Worm (Caenorhabditis elegans) whole organism, L1 larva: ENCODE results near the gene dpy-11.
A peak's percentile ranks its signal among the peaks of the same experiment; 100 is the strongest.

Experiments
- C04F5.9 ChIP-seq: sonication (generic microtip); optimal IDR thresholded peaks from 2 replicates; lab custom pipeline; 2016; ENCODE audit warnings: missing genetic modification characterization, missing compliant biosample characterization
- aly-2 ChIP-seq: fragments of 150-350 bp; optimal IDR thresholded peaks from 2 replicates; lab custom pipeline; 2014; ENCODE audit warnings: missing biosample characterization, missing genetic modification characterization
- blmp-1 ChIP-seq: fragments of 150-350 bp; optimal IDR thresholded peaks from 2 replicates; lab custom pipeline; 2014; ENCODE audit warnings: missing biosample characterization, missing genetic modification characterization
- ceh-8 ChIP-seq: fragments of 200-800 bp; sonication (Bioruptor generic); optimal IDR thresholded peaks from 2 replicates; lab custom pipeline; 2018; ENCODE audit warnings: mild to moderate bottlenecking, missing genetic modification characterization, moderate library complexity, missing compliant biosample characterization
- ceh-82 ChIP-seq, 3 experiments: fragments of 150-350 bp in 1 of 3; sonication (generic microtip) in 2 of 3; optimal IDR thresholded peaks; 2 replicates each; lab custom pipeline; 2014 to 2017; ENCODE audit warnings: missing biosample characterization in 3 of 3, missing genetic modification characterization in 3 of 3
- ceh-88 ChIP-seq: fragments of 200-800 bp; sonication (Bioruptor generic); IDR thresholded peaks from 2 replicates; pipeline ENCODE4 v1.3.6; 2022; ENCODE audit warnings: missing genetic modification characterization, missing compliant biosample characterization
- dsc-1 ChIP-seq: sonication (generic microtip); optimal IDR thresholded peaks from 2 replicates; lab custom pipeline; 2016; ENCODE audit warnings: mild to moderate bottlenecking, missing genetic modification characterization, missing compliant biosample characterization
- egl-13 ChIP-seq: sonication (generic microtip); optimal IDR thresholded peaks from 2 replicates; lab custom pipeline; 2016; ENCODE audit warnings: missing genotype, missing genetic modification reagents, missing genetic modification characterization, missing compliant biosample characterization
- elt-2 ChIP-seq: sonication (generic microtip); optimal IDR thresholded peaks from 2 replicates; lab custom pipeline; 2016; ENCODE audit warnings: missing genetic modification characterization, mild to moderate bottlenecking, inconsistent platforms, missing compliant biosample characterization, missing genetic modification reagents
- fkh-10 ChIP-seq: sonication (generic microtip); optimal IDR thresholded peaks from 2 replicates; lab custom pipeline; 2017; ENCODE audit warnings: missing biosample characterization, missing genetic modification reagents, missing genetic modification characterization
- fkh-8 ChIP-seq: sonication (generic microtip); optimal IDR thresholded peaks from 2 replicates; lab custom pipeline; 2016; ENCODE audit warnings: mild to moderate bottlenecking, missing genetic modification characterization, missing compliant biosample characterization
- jun-1 ChIP-seq: fragments of 150-350 bp; optimal IDR thresholded peaks from 2 replicates; lab custom pipeline; 2014; ENCODE audit warnings: missing biosample characterization, missing genetic modification reagents, missing genetic modification characterization
- lin-13 ChIP-seq: fragments of 150-350 bp; optimal IDR thresholded peaks from 2 replicates; lab custom pipeline; 2014; ENCODE audit warnings: missing biosample characterization, missing genetic modification reagents, missing genetic modification characterization
- lin-14 ChIP-seq: fragments of 200-800 bp; sonication (Bioruptor generic); optimal IDR thresholded peaks from 2 replicates; lab custom pipeline; 2018; ENCODE audit warnings: mild to moderate bottlenecking, missing genetic modification characterization, moderate library complexity, missing compliant biosample characterization
- lin-15B ChIP-seq: fragments of 150-350 bp; sonication (generic microtip); optimal IDR thresholded peaks from 3 replicates; lab custom pipeline; 2014; ENCODE audit warnings: missing biosample characterization, missing genetic modification characterization
- lin-35 ChIP-seq, 2 experiments: fragments of 150-350 bp; optimal IDR thresholded peaks; 2 replicates each; lab custom pipeline; 2014; ENCODE audit warnings: missing biosample characterization in 2 of 2, missing genetic modification characterization in 2 of 2, missing genetic modification reagents in 2 of 2
- mdl-1 ChIP-seq, 2 experiments: fragments of 150-350 bp; optimal IDR thresholded peaks; 2 replicates each; lab custom pipeline; 2014 to 2017; ENCODE audit warnings: missing biosample characterization in 2 of 2, missing genetic modification characterization in 2 of 2, inconsistent platforms in 1 of 2
- mef-2 ChIP-seq: fragments of 150-350 bp; optimal IDR thresholded peaks from 2 replicates; lab custom pipeline; 2014; ENCODE audit warnings: missing biosample characterization, missing genetic modification characterization
- nhr-11 ChIP-seq: fragments of 150-350 bp; optimal IDR thresholded peaks from 2 replicates; lab custom pipeline; 2014; ENCODE audit warnings: missing biosample characterization, missing genetic modification characterization
- nhr-20 ChIP-seq: sonication (generic microtip); optimal IDR thresholded peaks from 2 replicates; lab custom pipeline; 2016; ENCODE audit warnings: mild to moderate bottlenecking, missing genetic modification characterization, missing compliant biosample characterization
- nhr-237 ChIP-seq: fragments of 150-350 bp; optimal IDR thresholded peaks from 2 replicates; lab custom pipeline; 2014; ENCODE audit warnings: missing biosample characterization, missing genetic modification characterization
- nhr-71 ChIP-seq: sonication (generic microtip); optimal IDR thresholded peaks from 2 replicates; lab custom pipeline; 2016; ENCODE audit warnings: mild to moderate bottlenecking, missing genetic modification characterization, moderate library complexity, missing compliant biosample characterization
- nhr-76 ChIP-seq: sonication (generic microtip); optimal IDR thresholded peaks from 2 replicates; lab custom pipeline; 2017; ENCODE audit warnings: missing biosample characterization, missing genetic modification characterization
- nhr-77 ChIP-seq: fragments of 150-350 bp; optimal IDR thresholded peaks from 2 replicates; lab custom pipeline; 2014; ENCODE audit warnings: missing biosample characterization, missing genetic modification characterization
- nhr-84 ChIP-seq: sonication (generic microtip); optimal IDR thresholded peaks from 2 replicates; lab custom pipeline; 2017; ENCODE audit warnings: missing biosample characterization, missing genetic modification characterization
- nhr-85 ChIP-seq: sonication (generic microtip); peaks from one replicate; lab custom pipeline; 2016; ENCODE audit warnings: missing genetic modification characterization, inconsistent platforms, missing compliant biosample characterization
- pag-3 ChIP-seq: sonication (generic microtip); optimal IDR thresholded peaks from 2 replicates; lab custom pipeline; 2017; ENCODE audit warnings: missing genetic modification characterization, mild to moderate bottlenecking, missing compliant biosample characterization, antibody characterized with exemption, borderline replicate concordance; ENCODE audit not compliant: insufficient read depth
- pqm-1 ChIP-seq: sonication (generic microtip); optimal IDR thresholded peaks from 3 replicates; lab custom pipeline; 2017; ENCODE audit warnings: missing biosample characterization, missing genetic modification characterization
- skn-1 ChIP-seq: fragments of 150-350 bp; optimal IDR thresholded peaks from 2 replicates; lab custom pipeline; 2014; ENCODE audit warnings: missing biosample characterization, missing genetic modification characterization
- sptf-1 ChIP-seq: fragments of 150-350 bp; optimal IDR thresholded peaks from 2 replicates; lab custom pipeline; 2014; ENCODE audit warnings: missing biosample characterization, missing genetic modification characterization
- vab-15 ChIP-seq: sonication (generic microtip); optimal IDR thresholded peaks from 2 replicates; lab custom pipeline; 2017; ENCODE audit warnings: missing genotype, mild to moderate bottlenecking, missing genetic modification characterization, missing compliant biosample characterization
- ztf-4 ChIP-seq: fragments of 150-350 bp; optimal IDR thresholded peaks from 2 replicates; lab custom pipeline; 2014; ENCODE audit warnings: missing biosample characterization, missing genetic modification characterization

The dpy-11 gene

DNA sequence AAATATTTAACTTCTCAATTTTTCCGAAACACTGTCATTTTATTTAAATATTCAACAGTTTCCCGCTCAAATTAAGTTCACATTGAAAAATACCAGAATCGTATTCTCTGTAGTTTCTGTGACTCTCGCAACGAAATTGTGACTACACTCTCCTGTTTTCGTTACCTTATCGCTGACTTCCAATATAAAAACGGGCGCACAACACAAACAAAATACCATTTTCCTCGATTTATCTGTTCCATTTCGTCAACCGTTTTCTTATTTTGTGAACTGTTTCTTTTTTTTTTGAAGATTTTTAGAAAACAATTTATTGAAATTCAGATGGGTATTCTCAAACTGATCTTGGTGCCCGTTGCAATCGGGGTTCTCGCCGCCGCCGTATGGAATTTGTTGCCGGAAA lies 16.1 kb downstream of the dpy-11 start, which contains the start of gene W01A11.1:
Gene W01A11.1 (plus strand): TSS at position 322 of the 400 bp plus-strand sequence.
- TF ChIP-seq nhr-85 (tag; lab: Kevin White, UChicago): no peak
- TF ChIP-seq mdl-1 (tag; optimal IDR thresholded peaks at IDR 0.05; lab: Kevin White, UChicago): no peak
- TF ChIP-seq lin-15B (tag; lab: Kevin White, UChicago): no peak
- TF ChIP-seq fkh-8 (tag; lab: Kevin White, UChicago): no peak
- no peak for TF ChIP-seq ceh-82 (tag; optimal IDR thresholded peaks at IDR 0.05; lab: Kevin White, UChicago)
- TF ChIP-seq egl-13 (tag; lab: Kevin White, UChicago): no peak

DNA sequence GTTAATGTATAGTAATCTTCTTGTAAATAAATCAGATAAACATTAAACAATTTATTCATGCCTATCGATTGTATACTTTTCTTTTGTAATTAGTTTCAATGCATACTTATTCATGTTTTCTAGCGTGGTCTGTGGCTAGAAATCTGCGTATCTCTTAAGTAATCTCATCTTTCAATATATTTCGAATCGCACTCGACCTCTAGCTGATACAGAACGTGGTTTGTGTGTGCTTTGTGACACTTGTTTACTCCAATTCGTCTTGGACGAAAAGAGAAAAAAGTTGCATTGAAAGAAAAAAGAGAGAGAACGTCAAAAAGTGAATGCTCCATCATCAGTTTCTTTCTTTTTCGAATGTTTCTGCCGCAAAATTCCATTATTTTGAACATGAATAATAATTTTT lies 16.6 kb downstream of the dpy-11 start:
- peak; percentile 11 for TF ChIP-seq lin-14 (GFP tag; lab: Kevin White, UChicago)
- TF ChIP-seq fkh-10: no peak

DNA sequence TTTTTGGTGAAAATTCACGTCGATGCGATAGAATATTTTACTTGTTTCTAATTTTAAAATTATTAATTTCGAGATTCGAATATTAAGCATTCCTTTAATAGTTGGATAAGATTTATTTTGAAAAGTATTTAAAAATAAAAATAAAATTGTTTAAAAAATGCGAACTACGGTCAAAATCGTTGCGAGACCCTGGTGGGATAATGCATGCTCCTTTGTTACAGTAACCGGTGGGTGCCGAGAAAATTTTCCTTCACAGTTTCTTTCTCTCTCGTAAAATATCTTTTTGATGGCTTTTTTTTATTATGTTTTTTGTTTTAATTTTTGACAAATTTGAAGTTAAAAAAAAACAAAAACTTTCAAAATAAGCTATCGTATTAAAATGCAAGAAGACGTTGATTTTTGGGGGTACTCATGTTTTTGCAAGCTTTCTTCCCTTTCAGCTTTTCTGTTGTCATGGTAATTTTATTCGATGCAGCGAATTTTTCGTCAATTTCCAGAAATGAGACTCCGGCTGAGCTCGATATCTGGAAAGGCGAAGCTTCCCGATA lies 18.4 kb downstream of the dpy-11 start, which contains the start of gene dgtr-1:
Gene dgtr-1 (plus strand): TSS at position 498 of the 548 bp plus-strand sequence.
- TF ChIP-seq sptf-1 (tag; lab: Kevin White, UChicago) (no peak), nhr-76 (tag; lab: Kevin White, UChicago) (no peak), blmp-1 (tag; lab: Kevin White, UChicago) (no peak), C04F5.9 (tag; lab: Kevin White, UChicago) (no peak), nhr-237 (no peak), dsc-1 (tag; lab: Kevin White, UChicago) (no peak), nhr-11 (tag; lab: Kevin White, UChicago) (no peak), pqm-1 (tag; lab: Kevin White, UChicago) (no peak), pag-3 (tag; lab: Kevin White, UChicago) (no peak), ceh-8 (no peak), lin-13 (no peak), mdl-1 (tag; optimal IDR thresholded peaks at IDR 0.05; lab: Kevin White, UChicago) (no peak), nhr-77 (tag; lab: Kevin White, UChicago) (no peak), nhr-84 (no peak), aly-2 (tag; lab: Kevin White, UChicago) (no peak)
- TF ChIP-seq, all 84 proteins: peak for 0

DNA sequence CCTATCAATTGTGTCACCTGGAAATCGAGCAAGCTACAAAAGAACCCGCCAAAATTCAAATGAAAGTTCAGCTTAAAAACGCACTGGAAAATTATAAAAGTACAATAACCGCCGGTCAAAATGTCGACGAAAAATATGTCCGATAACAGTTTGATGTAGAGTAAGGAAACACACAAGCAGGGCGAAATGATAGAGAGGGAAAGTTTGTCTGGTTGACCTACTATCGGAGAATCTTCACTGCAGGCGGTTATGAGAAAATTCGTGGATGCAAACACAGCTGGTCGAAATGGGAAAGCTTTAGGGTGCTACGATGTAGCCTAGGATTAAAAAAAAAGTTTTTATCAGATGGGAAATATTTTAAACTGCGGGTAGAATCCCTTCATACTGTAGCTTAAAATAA lies 19.7 kb downstream of the dpy-11 start:
- TF ChIP-seq blmp-1 (tag; lab: Kevin White, UChicago): peak; percentile 94
- no peak for TF ChIP-seq vab-15 (tag; lab: Kevin White, UChicago)
- TF ChIP-seq, all 84 proteins: peak for 1

DNA sequence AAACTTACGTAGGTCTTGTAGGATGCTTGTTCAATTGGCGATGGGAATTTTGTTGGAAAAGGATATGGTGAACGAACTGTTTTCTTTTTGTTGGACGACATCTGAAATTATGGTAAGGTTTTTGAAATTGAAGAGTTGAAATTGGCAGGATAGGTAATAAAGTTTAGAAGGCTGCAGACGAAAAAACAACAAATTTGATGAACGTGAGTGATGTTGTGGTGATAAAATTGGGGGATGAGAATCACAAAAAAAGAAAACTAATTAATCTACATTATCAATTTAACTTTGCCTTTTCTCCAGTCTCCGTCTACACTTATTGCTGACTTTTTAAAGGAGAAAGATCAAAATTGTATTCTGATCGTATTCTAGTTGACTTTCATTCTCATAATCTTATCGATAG lies 21.2 kb downstream of the dpy-11 start, which contains the start of gene cpt-6:
Gene cpt-6 (minus strand): TSS at position 101 of the 400 bp plus-strand sequence.
- no peak for TF ChIP-seq blmp-1 (tag; lab: Kevin White, UChicago)
- TF ChIP-seq nhr-85 (tag; lab: Kevin White, UChicago): peak; percentile 65
- TF ChIP-seq, all 84 proteins: peak for 1

DNA sequence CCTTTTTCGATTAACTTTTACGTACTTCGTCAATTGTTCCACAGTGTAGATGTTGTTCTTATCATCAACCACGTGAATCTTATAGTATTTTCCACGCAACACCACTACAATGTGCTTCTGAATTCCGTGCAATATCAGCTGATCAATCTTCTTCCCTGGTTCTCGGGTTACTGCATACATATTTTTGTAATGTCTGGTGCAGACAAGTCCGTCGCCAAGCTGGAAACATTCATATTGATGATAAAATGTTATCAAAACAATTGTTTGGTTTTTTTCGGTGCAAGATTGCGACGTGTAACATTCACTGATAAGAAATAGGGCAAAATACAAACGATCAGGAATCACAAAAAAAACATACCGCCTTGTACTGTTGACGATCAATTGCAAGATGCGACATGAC lies 22.5 kb downstream of the dpy-11 start:
- no peak for TF ChIP-seq mef-2 (tag; lab: Kevin White, UChicago)
- no peak for TF ChIP-seq skn-1
- TF ChIP-seq ceh-88 (GFP tag; lab: Robert Waterston, UW): no peak
- TF ChIP-seq fkh-10: no peak
- TF ChIP-seq elt-2 (tag; lab: Kevin White, UChicago): peak; percentile 67
- TF ChIP-seq pqm-1 (tag; lab: Kevin White, UChicago): no peak
- TF ChIP-seq lin-35 (GFP tag; optimal IDR thresholded peaks at IDR 0.05; lab: Kevin White, UChicago): peak in 1 of 2 experiments; percentile 8

DNA sequence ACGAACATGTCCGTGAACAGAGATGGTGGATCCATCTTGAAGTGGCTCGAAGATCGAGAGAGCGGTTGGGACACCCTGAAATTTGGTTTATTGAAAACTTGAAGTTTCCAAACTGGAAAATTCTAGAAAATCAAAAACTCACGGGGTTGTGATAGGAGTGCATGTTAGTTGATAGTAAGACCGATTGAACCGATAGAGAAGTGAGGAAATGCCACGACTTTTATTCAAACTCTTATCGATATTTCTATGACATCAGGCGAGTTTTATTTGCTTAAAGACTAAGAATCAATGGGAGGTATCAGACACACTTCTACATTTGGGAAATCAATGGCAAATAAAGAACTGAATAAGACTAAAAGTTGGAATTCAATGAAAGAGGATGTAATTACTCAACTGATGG lies 26.2 kb downstream of the dpy-11 start, which contains the start of gene lec-10:
Gene lec-10 (minus strand): TSS at position 272 of the 400 bp plus-strand sequence.
- TF ChIP-seq ztf-4 (tag; lab: Kevin White, UChicago): no peak
- peak; percentile 81 for TF ChIP-seq pqm-1 (tag; lab: Kevin White, UChicago)
- TF ChIP-seq nhr-71 (tag; lab: Kevin White, UChicago): no peak
- TF ChIP-seq fkh-10: no peak
- peak; percentile 39 for TF ChIP-seq jun-1 (tag; lab: Kevin White, UChicago)
- TF ChIP-seq nhr-20 (tag; lab: Kevin White, UChicago): peak; percentile 5
- peak; percentile 87 for TF ChIP-seq elt-2 (tag; lab: Kevin White, UChicago)
- TF ChIP-seq lin-35 (GFP tag; optimal IDR thresholded peaks at IDR 0.05; lab: Kevin White, UChicago): peak in 1 of 2 experiments; percentile 47
